Fruit fly (Drosophila melanogaster) whole organism, wandering third instar larva: Measurements from ENCODE around the gene CG43725.

ENCODE experiments used
- Dfd ChIP-seq: fragments of >200 bp; optimal IDR thresholded peaks from 2 replicates; lab custom pipeline; 2017; ENCODE audit warnings: missing biosample characterization, missing genetic modification characterization
- br ChIP-seq: fragments of 200-800 bp; sonication (Bioruptor generic); optimal IDR thresholded peaks from 2 replicates; lab custom pipeline; 2016; ENCODE audit warnings: missing biosample characterization, missing genetic modification characterization
- psq ChIP-seq: fragments of 200-800 bp; sonication (Bioruptor generic); optimal IDR thresholded peaks from 3 replicates; lab custom pipeline; 2017; ENCODE audit warnings: missing biosample characterization, mild to moderate bottlenecking, missing genetic modification characterization, moderate library complexity
- woc ChIP-seq: sonication (Bioruptor generic); optimal IDR thresholded peaks from 2 replicates; lab custom pipeline; 2016; ENCODE audit warnings: missing biosample characterization, mild to moderate bottlenecking, missing genetic modification characterization

- TF ChIP-seq br (GFP tag; lab: Kevin White, UChicago) (no peak), woc (no peak), psq (GFP tag; lab: Kevin White, UChicago) (no peak), Dfd (GFP tag; lab: Kevin White, UChicago) (peak; percentile 36)
These were observed 27.0 kb upstream of the CG43725 start for dm6 chr2L:11048307-11048706.
